Worm (Caenorhabditis elegans) whole organism, early embryonic: Measurements from ENCODE around the gene degl-2.

ENCODE experiments used
- B0310.2 ChIP-seq: sonication (generic microtip); optimal IDR thresholded peaks from 2 replicates; lab custom pipeline; 2016; ENCODE audit warnings: mild to moderate bottlenecking, missing genetic modification characterization, missing compliant biosample characterization
- F13C5.2 ChIP-seq: sonication (generic microtip); optimal IDR thresholded peaks from 2 replicates; lab custom pipeline; 2017; ENCODE audit warnings: mild to moderate bottlenecking, missing genetic modification characterization, inconsistent platforms, missing compliant biosample characterization
- aly-1 ChIP-seq: sonication (generic microtip); optimal IDR thresholded peaks from 2 replicates; lab custom pipeline; 2016; ENCODE audit warnings: missing genetic modification characterization, missing compliant biosample characterization
- ama-1 ChIP-seq: fragments of 150-350 bp; optimal IDR thresholded peaks from 2 replicates; lab custom pipeline; 2014
- ceh-13 ChIP-seq: fragments of 200-800 bp; sonication (Bioruptor generic); optimal IDR thresholded peaks from 2 replicates; lab custom pipeline; 2018; ENCODE audit warnings: mild to moderate bottlenecking, missing genetic modification characterization, missing compliant biosample characterization
- ceh-36 ChIP-seq: sonication (generic microtip); optimal IDR thresholded peaks from 2 replicates; lab custom pipeline; 2016; ENCODE audit warnings: missing genetic modification characterization, inconsistent platforms, missing compliant biosample characterization
- ets-7 ChIP-seq: sonication (generic microtip); optimal IDR thresholded peaks from 2 replicates; lab custom pipeline; 2016; ENCODE audit warnings: missing genotype, missing genetic modification characterization, missing compliant biosample characterization
- flt-1 ChIP-seq: fragments of 200-800 bp; sonication (Bioruptor generic); IDR thresholded peaks from 2 replicates; pipeline ENCODE4 v1.3.6; 2022; ENCODE audit warnings: missing genetic modification characterization, missing compliant biosample characterization
- hmbx-1 ChIP-seq: sonication (generic microtip); optimal IDR thresholded peaks from 2 replicates; lab custom pipeline; 2016; ENCODE audit warnings: mild to moderate bottlenecking, missing genetic modification characterization, missing compliant biosample characterization
- hmg-4 ChIP-seq: fragments of 200-800 bp; sonication (Bioruptor generic); optimal IDR thresholded peaks from 2 replicates; lab custom pipeline; 2018; ENCODE audit warnings: mild to moderate bottlenecking, missing genetic modification characterization, missing compliant biosample characterization
- hnd-1 ChIP-seq: sonication (generic microtip); optimal IDR thresholded peaks from 2 replicates; lab custom pipeline; 2016; ENCODE audit warnings: missing genetic modification characterization, missing compliant biosample characterization
- pes-1 ChIP-seq: fragments of 200-800 bp; sonication (Bioruptor generic); IDR thresholded peaks from 2 replicates; pipeline ENCODE4 v1.3.6; 2022; ENCODE audit warnings: missing genetic modification reagents, missing genetic modification characterization, missing compliant biosample characterization
- scrt-1 ChIP-seq: fragments of 200-800 bp; sonication (Bioruptor generic); IDR thresholded peaks from 2 replicates; pipeline ENCODE4 v1.3.6; 2022; ENCODE audit warnings: missing genetic modification characterization, missing compliant biosample characterization
- sea-1 ChIP-seq: fragments of 200-800 bp; sonication (Bioruptor generic); conservative IDR thresholded peaks from 2 replicates; pipeline ENCODE4 v1.3.6; 2022; ENCODE audit warnings: missing genetic modification characterization, missing compliant biosample characterization
- tbx-11 ChIP-seq: fragments of 200-800 bp; sonication (Bioruptor generic); IDR thresholded peaks from 2 replicates; pipeline ENCODE4 v1.3.6; 2022; ENCODE audit warnings: missing genetic modification characterization, missing compliant biosample characterization
- tbx-37 ChIP-seq: fragments of 200-800 bp; sonication (Bioruptor generic); conservative IDR thresholded peaks from 2 replicates; pipeline ENCODE4 v1.3.6; 2022; ENCODE audit warnings: missing genetic modification reagents, missing genetic modification characterization, missing compliant biosample characterization
- tra-4 ChIP-seq: sonication (generic microtip); optimal IDR thresholded peaks from 2 replicates; lab custom pipeline; 2017; ENCODE audit warnings: missing genetic modification characterization, missing compliant biosample characterization

degl-2 gene

DNA sequence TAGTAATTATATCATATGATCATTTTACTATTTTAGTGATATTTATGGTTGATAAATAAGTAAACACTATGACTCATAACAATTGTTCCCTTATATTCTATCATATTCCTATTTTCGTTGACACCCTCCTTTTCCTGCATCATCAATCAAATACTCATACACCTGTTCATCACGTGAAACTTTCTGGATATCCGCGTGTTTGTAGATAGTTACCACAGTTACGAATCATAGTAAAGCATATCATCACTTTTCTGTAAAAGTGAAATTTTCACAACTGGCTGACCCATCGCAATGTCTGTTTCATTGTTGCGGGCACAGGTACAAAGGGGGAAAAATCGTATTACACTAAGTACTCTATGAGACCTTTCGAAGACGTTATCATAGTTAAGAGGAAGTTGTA is 9.4 kb upstream of the degl-2 start:
- TF ChIP-seq tbx-11 (GFP tag; lab: Robert Waterston, UW) (no peak), ama-1 (lab: Kevin White, UChicago) (no peak), scrt-1 (GFP tag; lab: Robert Waterston, UW) (no peak), sea-1 (GFP tag; lab: Robert Waterston, UW) (no peak), hmbx-1 (tag; lab: Kevin White, UChicago) (no peak), hmg-4 (GFP tag; lab: Kevin White, UChicago) (no peak), F13C5.2 (tag; lab: Kevin White, UChicago) (no peak), tra-4 (no peak), hnd-1 (tag; lab: Kevin White, UChicago) (no peak), ceh-13 (GFP tag; lab: Kevin White, UChicago) (no peak), ceh-36 (tag; lab: Kevin White, UChicago) (no peak), aly-1 (tag; lab: Kevin White, UChicago) (no peak), B0310.2 (no peak), tbx-37 (GFP tag; lab: Robert Waterston, UW) (no peak), pes-1 (GFP tag; lab: Robert Waterston, UW) (no peak), flt-1 (GFP tag; lab: Robert Waterston, UW) (no peak), ets-7 (tag; lab: Kevin White, UChicago) (no peak)

DNA sequence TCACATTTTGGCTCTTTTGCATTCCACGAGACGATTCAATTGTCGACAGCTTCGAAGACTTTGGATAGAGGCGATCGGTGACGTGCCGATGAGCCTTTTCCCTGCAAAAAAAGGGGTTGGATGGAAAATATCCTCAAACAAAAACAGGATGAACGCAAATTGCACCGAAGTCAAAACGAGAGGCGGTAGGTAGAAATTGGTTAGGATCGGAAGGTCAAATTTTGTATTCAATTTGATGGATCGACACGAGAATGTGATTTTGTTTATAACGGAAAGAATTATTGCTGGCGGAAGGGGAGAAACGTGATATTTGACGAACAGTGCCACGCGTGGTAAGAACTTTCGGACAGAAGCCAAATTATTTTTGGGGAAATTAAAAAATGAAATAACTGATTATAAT is 8.4 kb upstream of the degl-2 start, which contains the start of gene mca-1:
Gene mca-1 (minus strand): TSS at position 101 of the 400 bp plus-strand sequence.
- TF ChIP-seq B0310.2: no peak
- no peak for TF ChIP-seq tbx-37 (GFP tag; lab: Robert Waterston, UW)
- TF ChIP-seq pes-1 (GFP tag; lab: Robert Waterston, UW): no peak
- no peak for TF ChIP-seq tbx-11 (GFP tag; lab: Robert Waterston, UW)
- no peak for TF ChIP-seq tra-4
- TF ChIP-seq ama-1 (lab: Kevin White, UChicago): no peak
- no peak for TF ChIP-seq ets-7 (tag; lab: Kevin White, UChicago)
- TF ChIP-seq hmbx-1 (tag; lab: Kevin White, UChicago): no peak
- TF ChIP-seq hmg-4 (GFP tag; lab: Kevin White, UChicago): no peak
- TF ChIP-seq hnd-1 (tag; lab: Kevin White, UChicago): no peak
- no peak for TF ChIP-seq scrt-1 (GFP tag; lab: Robert Waterston, UW)
- no peak for TF ChIP-seq ceh-36 (tag; lab: Kevin White, UChicago)
- TF ChIP-seq aly-1 (tag; lab: Kevin White, UChicago): no peak
- TF ChIP-seq sea-1 (GFP tag; lab: Robert Waterston, UW): no peak
- TF ChIP-seq F13C5.2 (tag; lab: Kevin White, UChicago): no peak
- no peak for TF ChIP-seq ceh-13 (GFP tag; lab: Kevin White, UChicago)
- no peak for TF ChIP-seq flt-1 (GFP tag; lab: Robert Waterston, UW)

DNA sequence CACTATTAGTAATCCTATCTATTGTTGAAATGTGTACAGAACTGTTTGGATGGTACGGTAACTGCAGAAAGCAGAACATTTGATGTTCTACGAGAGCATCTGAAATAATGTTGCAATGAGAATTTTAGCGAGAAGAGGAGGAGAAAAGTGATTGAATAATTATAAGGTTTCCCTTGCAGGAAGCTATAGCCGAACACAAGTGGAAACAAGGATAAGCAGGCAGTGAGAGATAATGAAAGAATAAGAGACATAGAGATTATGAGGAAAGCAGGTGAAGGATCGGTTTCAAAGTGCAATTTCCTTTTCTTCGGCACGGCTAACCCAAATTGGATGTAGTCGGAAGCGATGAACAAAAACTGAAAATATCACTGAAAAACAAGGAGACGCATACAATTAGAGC is 1.4 kb upstream of the degl-2 start, which contains the start of gene del-2:
Gene del-2 (minus strand): TSS at position 101 of the 400 bp plus-strand sequence.
- no peak for TF ChIP-seq flt-1 (GFP tag; lab: Robert Waterston, UW)
- no peak for TF ChIP-seq hmbx-1 (tag; lab: Kevin White, UChicago)
- no peak for TF ChIP-seq ceh-13 (GFP tag; lab: Kevin White, UChicago)
- no peak for TF ChIP-seq F13C5.2 (tag; lab: Kevin White, UChicago)
- TF ChIP-seq ceh-36 (tag; lab: Kevin White, UChicago): no peak
- TF ChIP-seq ama-1 (lab: Kevin White, UChicago): no peak
- TF ChIP-seq tbx-37 (GFP tag; lab: Robert Waterston, UW): no peak
- no peak for TF ChIP-seq tra-4
- TF ChIP-seq tbx-11 (GFP tag; lab: Robert Waterston, UW): no peak
- TF ChIP-seq pes-1 (GFP tag; lab: Robert Waterston, UW): no peak
- no peak for TF ChIP-seq B0310.2
- no peak for TF ChIP-seq hnd-1 (tag; lab: Kevin White, UChicago)
- no peak for TF ChIP-seq ets-7 (tag; lab: Kevin White, UChicago)

DNA sequence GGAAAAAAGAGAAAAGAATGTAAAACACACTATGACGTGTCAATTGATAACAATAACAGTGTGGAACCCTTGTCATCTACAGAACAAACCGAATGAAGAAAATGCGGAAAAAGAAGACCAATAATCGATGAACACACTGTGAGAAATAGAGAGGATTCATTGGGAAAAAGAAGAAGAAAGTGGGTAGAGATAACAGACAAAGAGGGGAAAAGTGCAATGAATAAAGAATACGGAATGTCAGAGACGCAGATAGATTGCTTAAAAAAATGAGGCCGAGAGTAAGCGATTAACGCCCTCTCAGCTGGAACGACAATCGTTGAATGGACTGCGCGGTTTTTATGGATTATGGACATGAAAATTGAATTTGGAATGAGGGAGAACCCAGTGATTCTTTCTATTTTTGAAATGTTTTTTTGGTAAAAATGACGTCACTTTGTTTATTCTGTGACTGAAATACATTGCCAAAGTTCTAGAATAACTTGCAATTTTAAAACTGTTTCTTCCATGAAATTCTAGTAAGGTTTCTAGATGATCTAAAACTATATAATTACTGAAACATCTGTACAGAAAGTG is 4.6 kb downstream of the degl-2 start, which contains the start of gene amph-1:
Gene amph-1 (minus strand): TSS at position 85 of the 573 bp plus-strand sequence.
- peak; percentile 1 for TF ChIP-seq F13C5.2 (tag; lab: Kevin White, UChicago)
- TF ChIP-seq aly-1 (tag; lab: Kevin White, UChicago): no peak
- TF ChIP-seq ama-1 (lab: Kevin White, UChicago): no peak
- no peak for TF ChIP-seq hmbx-1 (tag; lab: Kevin White, UChicago)
- TF ChIP-seq ceh-36 (tag; lab: Kevin White, UChicago): no peak
- TF ChIP-seq sea-1 (GFP tag; lab: Robert Waterston, UW): no peak
- TF ChIP-seq pes-1 (GFP tag; lab: Robert Waterston, UW): no peak

DNA sequence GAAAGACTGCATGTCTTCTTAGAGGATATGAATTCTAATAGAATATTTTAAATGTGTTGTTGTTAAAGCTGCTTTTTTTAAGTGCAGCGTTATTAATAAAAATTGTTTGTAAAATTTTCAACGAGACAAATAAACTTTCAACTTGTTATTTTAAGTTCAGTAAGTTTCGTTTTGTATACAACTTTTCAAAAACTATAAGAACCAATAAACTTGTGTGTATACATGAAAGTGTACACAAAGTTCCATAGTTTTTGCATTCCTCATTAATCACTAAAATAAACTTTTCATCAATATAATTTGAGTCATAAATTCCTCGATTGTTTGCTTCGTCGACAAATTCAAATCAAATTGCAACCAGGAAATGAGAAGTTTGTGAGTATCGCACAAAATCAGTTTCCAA is 5.4 kb downstream of the degl-2 start, which contains the start of gene srm-3:
Gene srm-3 (plus strand): TSS at position 301 of the 400 bp plus-strand sequence.
- no peak for TF ChIP-seq hmbx-1 (tag; lab: Kevin White, UChicago)

DNA sequence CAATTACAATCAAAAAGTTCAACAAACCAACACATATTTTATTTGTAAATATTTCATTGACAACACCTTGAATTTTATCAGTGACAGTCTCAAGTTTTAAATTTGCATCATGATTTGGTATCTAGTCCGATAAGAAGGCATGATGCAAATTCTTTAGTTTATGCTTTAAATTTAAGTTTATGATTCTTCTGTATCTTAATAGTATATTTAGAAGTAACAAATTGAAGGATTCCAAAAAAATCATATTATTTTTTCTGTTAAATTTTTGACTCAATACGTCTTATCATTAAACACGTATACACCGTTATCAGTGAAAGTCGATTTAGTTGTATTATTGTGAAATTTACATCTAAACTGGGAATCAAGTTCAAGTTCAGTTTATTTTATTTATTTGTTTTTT is 7.9 kb downstream of the degl-2 start, which contains the start of gene chca-1:
Gene chca-1 (plus strand): TSS at position 161 of the 400 bp plus-strand sequence.
- TF ChIP-seq ceh-13 (GFP tag; lab: Kevin White, UChicago): no peak
- no peak for TF ChIP-seq tbx-11 (GFP tag; lab: Robert Waterston, UW)
- no peak for TF ChIP-seq hnd-1 (tag; lab: Kevin White, UChicago)
- no peak for TF ChIP-seq pes-1 (GFP tag; lab: Robert Waterston, UW)
- TF ChIP-seq scrt-1 (GFP tag; lab: Robert Waterston, UW): no peak
- TF ChIP-seq hmbx-1 (tag; lab: Kevin White, UChicago): no peak
- no peak for TF ChIP-seq B0310.2
- TF ChIP-seq tra-4: no peak
- no peak for TF ChIP-seq sea-1 (GFP tag; lab: Robert Waterston, UW)
- TF ChIP-seq ama-1 (lab: Kevin White, UChicago): no peak
- no peak for TF ChIP-seq flt-1 (GFP tag; lab: Robert Waterston, UW)
- TF ChIP-seq F13C5.2 (tag; lab: Kevin White, UChicago): no peak
- TF ChIP-seq hmg-4 (GFP tag; lab: Kevin White, UChicago): no peak
- TF ChIP-seq tbx-37 (GFP tag; lab: Robert Waterston, UW): no peak
- TF ChIP-seq ceh-36 (tag; lab: Kevin White, UChicago): no peak
